Fruit fly (Drosophila melanogaster) whole organism, embryonic: ENCODE results near the gene rhea.

Experiments used
- Aef1 ChIP-seq: fragments of 200-800 bp; sonication (Bioruptor generic); IDR thresholded peaks from 3 replicates; pipeline ENCODE4 v1.3.6; 2022; ENCODE audit warnings: missing biosample characterization, missing genetic modification characterization
- Bgb ChIP-seq: fragments of 200-800 bp; sonication (Bioruptor generic); IDR thresholded peaks from 2 replicates; pipeline ENCODE4 v1.3.6; 2022; ENCODE audit warnings: missing biosample characterization, missing genetic modification characterization; ENCODE audit not compliant: partially characterized antibody
- CG11723 ChIP-seq: fragments of 200-800 bp; sonication (Bioruptor generic); optimal IDR thresholded peaks from 2 replicates; lab custom pipeline; 2017; ENCODE audit warnings: missing biosample characterization, mild to moderate bottlenecking, missing genetic modification characterization
- CG12071 ChIP-seq: fragments of 200-800 bp; sonication (Bioruptor generic); optimal IDR thresholded peaks from 3 replicates; lab custom pipeline; 2018; ENCODE audit warnings: missing biosample characterization, mild to moderate bottlenecking, missing genetic modification characterization
- CG12299 ChIP-seq: fragments of 200-800 bp; sonication (Bioruptor generic); optimal IDR thresholded peaks from 2 replicates; lab custom pipeline; 2018; ENCODE audit warnings: missing biosample characterization, mild to moderate bottlenecking, missing genetic modification characterization
- CG12659 ChIP-seq: fragments of 200-800 bp; sonication (Bioruptor generic); optimal IDR thresholded peaks from 3 replicates; lab custom pipeline; 2017; ENCODE audit warnings: mild to moderate bottlenecking, missing biosample characterization, missing genetic modification reagents, missing genetic modification characterization
- CG13424 ChIP-seq: fragments of 200-800 bp; sonication (Bioruptor generic); optimal IDR thresholded peaks from 2 replicates; lab custom pipeline; 2019; ENCODE audit warnings: missing biosample characterization, mild to moderate bottlenecking, missing genetic modification characterization, moderate library complexity
- CG14014 ChIP-seq: fragments of 200-800 bp; sonication (Bioruptor generic); IDR thresholded peaks from 2 replicates; pipeline ENCODE4 v1.3.6; 2022; ENCODE audit warnings: missing biosample characterization, missing genetic modification characterization
- CG15269 ChIP-seq: fragments of 200-800 bp; sonication (Bioruptor generic); optimal IDR thresholded peaks from 2 replicates; lab custom pipeline; 2018; ENCODE audit warnings: missing biosample characterization, mild to moderate bottlenecking, missing genetic modification characterization, moderate library complexity
- CG15601 ChIP-seq: fragments of 200-800 bp; sonication (Bioruptor generic); optimal IDR thresholded peaks from 3 replicates; lab custom pipeline; 2019; ENCODE audit warnings: missing biosample characterization, mild to moderate bottlenecking, missing genetic modification characterization, moderate library complexity
- CG17361 ChIP-seq: fragments of 200-800 bp; sonication (Bioruptor generic); IDR thresholded peaks from 3 replicates; pipeline ENCODE4 v1.3.6; 2022; ENCODE audit warnings: missing biosample characterization, missing genetic modification characterization
- CG18262 ChIP-seq: fragments of 200-800 bp; optimal IDR thresholded peaks from 3 replicates; lab custom pipeline; 2019; ENCODE audit warnings: missing biosample characterization, mild to moderate bottlenecking, missing genetic modification characterization, moderate library complexity
- CG18476 ChIP-seq: fragments of 200-800 bp; sonication (Bioruptor generic); optimal IDR thresholded peaks from 2 replicates; lab custom pipeline; 2016; ENCODE audit warnings: missing biosample characterization, mild to moderate bottlenecking, missing genetic modification characterization
- CG18619 ChIP-seq: fragments of 200-800 bp; sonication (Bioruptor generic); optimal IDR thresholded peaks from 3 replicates; lab custom pipeline; 2017; ENCODE audit warnings: missing biosample characterization, mild to moderate bottlenecking, missing genetic modification characterization
- CG18764 ChIP-seq: fragments of 200-800 bp; sonication (Bioruptor generic); optimal IDR thresholded peaks from 3 replicates; lab custom pipeline; 2016; ENCODE audit warnings: missing biosample characterization, missing genetic modification characterization
- CG2120 ChIP-seq: fragments of 200-800 bp; sonication (Bioruptor generic); optimal IDR thresholded peaks from 3 replicates; lab custom pipeline; 2016; ENCODE audit warnings: missing biosample characterization, missing genetic modification characterization
- CG31365 ChIP-seq: fragments of 200-800 bp; sonication (Bioruptor generic); optimal IDR thresholded peaks from 2 replicates; lab custom pipeline; 2018; ENCODE audit warnings: missing biosample characterization, mild to moderate bottlenecking, missing genetic modification characterization
- CG33213 ChIP-seq: fragments of 200-800 bp; sonication (Bioruptor generic); optimal IDR thresholded peaks from 3 replicates; lab custom pipeline; 2016; ENCODE audit warnings: missing biosample characterization, missing genetic modification characterization
- CG4328 ChIP-seq: fragments of 200-800 bp; sonication (Bioruptor generic); optimal IDR thresholded peaks from 3 replicates; lab custom pipeline; 2017; ENCODE audit warnings: missing biosample characterization, missing genetic modification reagents, missing genetic modification characterization
- CG5953 ChIP-seq: fragments of 200-800 bp; sonication (Bioruptor generic); IDR thresholded peaks from 2 replicates; pipeline ENCODE4 v1.3.6; 2022; ENCODE audit warnings: missing biosample characterization, missing genetic modification characterization
- CG7987 ChIP-seq: fragments of 200-800 bp; sonication (Bioruptor generic); optimal IDR thresholded peaks from 2 replicates; lab custom pipeline; 2018; ENCODE audit warnings: missing biosample characterization, mild to moderate bottlenecking, missing genetic modification characterization, moderate library complexity
- CG8089 ChIP-seq: fragments of 200-800 bp; sonication (Bioruptor generic); optimal IDR thresholded peaks from 3 replicates; lab custom pipeline; 2016; ENCODE audit warnings: missing biosample characterization, missing genetic modification characterization
- CG9932 ChIP-seq: fragments of 200-800 bp; sonication (Bioruptor generic); IDR thresholded peaks from 2 replicates; pipeline ENCODE4 v1.3.6; 2022; ENCODE audit warnings: missing biosample characterization, missing genetic modification characterization
- Dad ChIP-seq: fragments of 200-800 bp; sonication (Bioruptor generic); optimal IDR thresholded peaks from 3 replicates; lab custom pipeline; 2016; ENCODE audit warnings: missing biosample characterization, missing genetic modification characterization
- Dek ChIP-seq: fragments of 200-800 bp; sonication (Bioruptor generic); optimal IDR thresholded peaks from 3 replicates; lab custom pipeline; 2019; ENCODE audit warnings: missing biosample characterization, mild to moderate bottlenecking, missing genetic modification characterization, moderate library complexity
- E2f2 ChIP-seq: fragments of 200-800 bp; sonication (Bioruptor generic); IDR thresholded peaks from 2 replicates; pipeline ENCODE4 v1.3.6; 2022; ENCODE audit warnings: missing biosample characterization, missing genetic modification characterization
- Gug ChIP-seq: fragments of 200-800 bp; sonication (Bioruptor generic); IDR thresholded peaks from 4 replicates; pipeline ENCODE4 v1.3.6; 2022; ENCODE audit warnings: missing biosample characterization, missing genetic modification characterization
- H2.0 ChIP-seq: fragments of 200-800 bp; sonication (Bioruptor generic); IDR thresholded peaks from 2 replicates; pipeline ENCODE4 v1.3.6; 2022; ENCODE audit warnings: missing biosample characterization, missing genetic modification characterization
- Rfx ChIP-seq: fragments of 200-800 bp; sonication (Bioruptor generic); IDR thresholded peaks from 2 replicates; pipeline ENCODE4 v1.3.6; 2022; ENCODE audit warnings: missing biosample characterization, missing genetic modification characterization
- Sry-δ ChIP-seq: fragments of 200-800 bp; sonication (Bioruptor generic); optimal IDR thresholded peaks from 2 replicates; lab custom pipeline; 2016; ENCODE audit warnings: missing biosample characterization, missing genetic modification characterization
- az2 ChIP-seq: fragments of 200-800 bp; sonication (Bioruptor generic); optimal IDR thresholded peaks from 3 replicates; lab custom pipeline; 2016; ENCODE audit warnings: missing biosample characterization, missing genetic modification characterization
- bsh ChIP-seq, 2 experiments: fragments of 200-800 bp; sonication (Bioruptor generic); optimal IDR thresholded peaks; 2 replicates each; lab custom pipeline; 2017 to 2018; ENCODE audit warnings: mild to moderate bottlenecking in 2 of 2, missing biosample characterization in 2 of 2, missing genetic modification characterization in 2 of 2, moderate library complexity in 1 of 2
- crol ChIP-seq: fragments of 200-800 bp; sonication (Bioruptor generic); IDR thresholded peaks from 2 replicates; pipeline ENCODE4 v1.3.6; 2022; ENCODE audit warnings: missing biosample characterization, missing genetic modification characterization
- dm ChIP-seq: fragments of 200-800 bp; sonication (Bioruptor generic); optimal IDR thresholded peaks from 3 replicates; lab custom pipeline; 2016; ENCODE audit warnings: missing biosample characterization, missing genetic modification characterization
- ems ChIP-seq: fragments of 200-800 bp; sonication (Bioruptor generic); optimal IDR thresholded peaks from 3 replicates; lab custom pipeline; 2016; ENCODE audit warnings: missing biosample characterization, missing genetic modification characterization
- exex ChIP-seq: fragments of 200-800 bp; sonication (Bioruptor generic); optimal IDR thresholded peaks from 4 replicates; lab custom pipeline; 2018; ENCODE audit warnings: missing biosample characterization, mild to moderate bottlenecking, missing genetic modification characterization, moderate library complexity
- gem ChIP-seq: fragments of 200-800 bp; sonication (Bioruptor generic); optimal IDR thresholded peaks from 2 replicates; lab custom pipeline; 2019; ENCODE audit warnings: missing biosample characterization, mild to moderate bottlenecking, missing genetic modification characterization, moderate library complexity
- hbn ChIP-seq: fragments of 200-800 bp; sonication (Bioruptor generic); IDR thresholded peaks from 2 replicates; pipeline ENCODE4 v1.3.6; 2022; ENCODE audit warnings: missing biosample characterization, missing genetic modification characterization; ENCODE audit not compliant: partially characterized antibody
- insv ChIP-seq, 2 experiments: fragments of 200-800 bp; sonication (Bioruptor generic); optimal IDR thresholded peaks; 3 replicates each; lab custom pipeline; 2016 to 2018; ENCODE audit warnings: missing biosample characterization in 2 of 2, missing genetic modification characterization in 2 of 2
- jumu ChIP-seq: fragments of 200-800 bp; sonication (Bioruptor generic); optimal IDR thresholded peaks from 3 replicates; lab custom pipeline; 2016; ENCODE audit warnings: missing biosample characterization, missing genetic modification characterization
- klu ChIP-seq: fragments of 200-800 bp; sonication (Bioruptor generic); IDR thresholded peaks from 2 replicates; pipeline ENCODE4 v1.3.6; 2022; ENCODE audit warnings: missing biosample characterization, missing genetic modification characterization
- mirr ChIP-seq: fragments of 200-800 bp; sonication (Bioruptor generic); optimal IDR thresholded peaks from 3 replicates; lab custom pipeline; 2018; ENCODE audit warnings: missing biosample characterization, mild to moderate bottlenecking, missing genetic modification characterization
- org-1 ChIP-seq: fragments of 200-800 bp; sonication (Bioruptor generic); optimal IDR thresholded peaks from 2 replicates; lab custom pipeline; 2017; ENCODE audit warnings: missing biosample characterization, missing genetic modification characterization
- sc ChIP-seq, 3 experiments: fragments of >200 bp in 2 of 3; fragments of 200-800 bp in 1 of 3; sonication (Bioruptor generic) in 1 of 3; optimal IDR thresholded peaks; 2 replicates in 2 of 3; 3 replicates in 1 of 3; lab custom pipeline; 2017; ENCODE audit warnings: mild to moderate bottlenecking in 1 of 3, missing biosample characterization in 1 of 3, missing genetic modification characterization in 1 of 3, missing genetic modification reagents in 1 of 3
- sens ChIP-seq: fragments of 200-800 bp; sonication (Bioruptor generic); peaks from one replicate; lab custom pipeline; 2016; ENCODE audit warnings: missing biosample characterization, missing genetic modification characterization
- stwl ChIP-seq: fragments of 200-800 bp; sonication (Bioruptor generic); optimal IDR thresholded peaks from 3 replicates; lab custom pipeline; 2018; ENCODE audit warnings: missing biosample characterization, mild to moderate bottlenecking, missing genetic modification characterization, moderate library complexity
- ttk ChIP-seq: fragments of 200-800 bp; sonication (Bioruptor generic); IDR thresholded peaks from 2 replicates; pipeline ENCODE4 v2.1.2; 2022; ENCODE audit warnings: missing biosample characterization, missing genetic modification characterization
- vfl ChIP-seq: fragments of 200-800 bp; sonication (Bioruptor generic); optimal IDR thresholded peaks from 2 replicates; lab custom pipeline; 2016; ENCODE audit warnings: missing biosample characterization, missing genetic modification characterization

Gene rhea

DNA sequence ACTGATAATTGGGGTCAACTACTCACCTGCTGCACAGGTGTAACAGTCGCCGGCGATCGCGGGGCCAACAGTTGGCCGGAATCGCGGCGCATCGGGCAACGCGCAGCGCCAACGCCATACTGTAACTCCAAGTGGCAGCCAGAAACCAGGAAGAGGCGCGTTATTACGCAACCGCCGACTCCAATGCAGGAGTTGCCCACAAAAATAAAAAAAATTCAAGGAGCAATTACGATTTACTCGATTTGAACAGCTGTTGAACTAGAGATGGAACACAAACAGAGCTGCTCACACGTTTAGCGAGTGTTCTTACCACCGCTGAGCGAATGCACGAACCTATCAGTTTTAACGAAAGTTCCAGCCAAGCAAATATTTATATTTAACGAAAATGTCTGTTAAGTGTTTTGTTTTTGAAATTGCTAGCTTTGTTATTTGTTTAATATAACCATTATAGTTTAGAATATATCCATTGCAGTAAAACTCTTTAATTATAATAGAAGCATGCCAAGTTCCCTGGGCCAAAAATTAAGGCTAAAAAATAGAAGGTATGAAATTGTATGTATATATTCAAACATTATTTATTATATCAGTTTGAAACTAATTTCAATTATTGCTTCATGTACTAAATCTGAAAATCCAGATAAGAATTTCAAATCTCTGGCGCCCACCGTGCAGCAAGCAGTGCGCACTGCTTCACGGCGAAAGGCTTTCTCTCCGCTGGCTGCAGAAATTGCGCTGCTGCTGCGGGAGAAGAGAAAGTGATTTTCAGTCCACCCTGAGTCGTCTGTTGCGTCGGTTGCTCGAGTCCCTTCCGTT, 59.3 kb downstream of the rhea start, which contains the start of the genes CG5989 and CG6282 (continued):
- TF ChIP-seq crol (GFP tag; lab: Robert Waterston, UW) (no peak), E2f2 (peak; percentile 70), CG4328 (GFP tag; lab: Kevin White, UChicago) (no peak), CG18262 (tag; lab: Kevin White, UChicago) (peak; percentile 13), CG15269 (tag; lab: Kevin White, UChicago) (peak; percentile 41), CG33213 (GFP tag; lab: Kevin White, UChicago) (peak; percentile 21), CG12071 (GFP tag; lab: Kevin White, UChicago) (peak; percentile 15), Dek (tag; lab: Kevin White, UChicago) (peak; percentile 48), CG18476 (GFP tag; lab: Kevin White, UChicago) (peak; percentile 5), gem (tag; lab: Kevin White, UChicago) (peak; percentile 72), Sry-δ (GFP tag; lab: Kevin White, UChicago) (peak; percentile 93), CG13424 (peak; percentile 39), stwl (peak; percentile 54), bsh (GFP tag; optimal IDR thresholded peaks at IDR 0.05; lab: Kevin White, UChicago) (peak in 1 of 2 experiments; percentile 56), Bgb (GFP tag; lab: Robert Waterston, UW) (peak; percentile 60), ttk (GFP tag; lab: Robert Waterston, UW) (peak; percentile 19; the same call in 1 of the 2 replicates), CG18619 (peak; percentile 19), CG17361 (peak; percentile 36; the same call in 2 of the 3 replicates), CG7987 (GFP tag; lab: Kevin White, UChicago) (no peak), H2.0 (peak; percentile 57; the same call in 1 of the 2 replicates), CG12299 (tag; lab: Kevin White, UChicago) (peak; percentile 32), sc (optimal IDR thresholded peaks at IDR 0.05; lab: Kevin White, UChicago) (no peak), sc (GFP tag; optimal IDR thresholded peaks at IDR 0.05; lab: Kevin White, UChicago) (no peak), CG5953 (GFP tag; lab: Robert Waterston, UW) (peak; percentile 34; the same call in 1 of the 2 replicates), Dad (GFP tag; lab: Kevin White, UChicago) (no peak), exex (tag; lab: Kevin White, UChicago) (peak; percentile 81), CG31365 (peak; percentile 96), org-1 (peak; percentile 13), Aef1 (GFP tag; lab: Robert Waterston, UW) (no peak), az2 (peak; percentile 28), hbn (GFP tag; lab: Robert Waterston, UW) (peak; percentile 30; the same call in 1 of the 2 replicates), Gug (GFP tag; lab: Robert Waterston, UW) (peak; percentile 56; the same call in 1 of the 4 replicates), CG14014 (GFP tag; lab: Robert Waterston, UW) (peak; percentile 57), klu (GFP tag; lab: Robert Waterston, UW) (no peak), CG2120 (GFP tag; lab: Kevin White, UChicago) (peak; percentile 70), vfl (peak; percentile 3), mirr (GFP tag; lab: Kevin White, UChicago) (peak; percentile 17), jumu (GFP tag; lab: Kevin White, UChicago) (no peak), ems (GFP tag; lab: Kevin White, UChicago) (peak; percentile 65), CG8089 (GFP tag; lab: Kevin White, UChicago) (no peak), Rfx (peak; percentile 53), CG9932 (GFP tag; lab: Robert Waterston, UW) (peak; percentile 61), sens (peak; percentile 90), CG18764 (GFP tag; lab: Kevin White, UChicago) (no peak), CG12659 (peak; percentile 54), CG15601 (tag; lab: Kevin White, UChicago) (peak; percentile 36), insv (GFP tag; optimal IDR thresholded peaks at IDR 0.05; lab: Kevin White, UChicago) (no peak), CG11723 (no peak), dm (GFP tag; lab: Kevin White, UChicago) (peak; percentile 48)
